Worm (Caenorhabditis elegans): ENCODE measurements around the gene cest-10.

The cest-10 gene

DNA sequence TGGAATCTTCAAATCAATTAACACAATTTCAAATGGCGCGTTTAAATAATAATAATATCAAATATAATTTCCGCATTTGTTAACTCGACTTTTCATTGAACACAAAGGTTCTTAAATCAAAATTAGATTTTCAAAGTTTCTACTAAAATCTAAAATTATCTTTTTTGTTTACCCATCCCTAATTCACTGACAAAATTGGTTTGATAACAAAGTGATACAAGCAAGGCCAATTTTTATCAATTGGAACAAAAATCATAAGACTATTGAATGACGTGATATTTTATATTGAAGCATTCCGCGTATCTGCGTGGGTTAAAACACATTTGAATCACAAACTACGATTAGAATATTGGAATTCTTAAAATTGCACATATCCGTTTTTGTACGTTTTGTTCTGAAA is 10.1 kb downstream of the cest-10 start (continued):
- TF ChIP-seq attf-4 (tag; optimal IDR thresholded peaks at IDR 0.05) (no peak), lin-38 (GFP tag; IDR thresholded peaks at IDR 0.05) (no peak), ceh-82 (tag; optimal IDR thresholded peaks at IDR 0.05) (no peak), ces-1 (GFP tag; optimal IDR thresholded peaks at IDR 0.05) (no peak), cey-2 (tag; optimal IDR thresholded peaks at IDR 0.05; ENCODE audit: borderline replicate concordance, insufficient read depth) (no peak), nhr-41 (GFP tag; IDR thresholded peaks at IDR 0.05) (no peak), T20F7.1 (GFP tag; optimal IDR thresholded peaks at IDR 0.05) (peak; percentile 63), dpl-1 (GFP tag; optimal IDR thresholded peaks at IDR 0.05) (no peak), lin-1 (GFP tag; IDR thresholded peaks at IDR 0.05) (no peak; the same call in 1 of the 2 replicates), lir-3 (tag; optimal IDR thresholded peaks at IDR 0.05) (no peak), arid-1 (GFP tag; conservative IDR thresholded peaks at IDR 0.05) (no peak), zfp-3 (GFP tag; conservative IDR thresholded peaks at IDR 0.05) (no peak), hif-1 (tag; optimal IDR thresholded peaks at IDR 0.05) (no peak), nhr-25 (tag; optimal IDR thresholded peaks at IDR 0.05; ENCODE audit: borderline replicate concordance, insufficient read depth) (no peak), nhr-237 (tag; optimal IDR thresholded peaks at IDR 0.05) (no peak), jun-1 (tag; optimal IDR thresholded peaks at IDR 0.05) (no peak), mes-2 (tag; optimal IDR thresholded peaks at IDR 0.05; ENCODE audit: poor library complexity, severe bottlenecking) (no peak), R02D3.7 (tag; optimal IDR thresholded peaks at IDR 0.05) (no peak), nhr-77 (tag; optimal IDR thresholded peaks at IDR 0.05) (peak; percentile 91), dve-1 (tag; optimal IDR thresholded peaks at IDR 0.05; ENCODE audit: insufficient read depth) (peak; percentile 89), D1046.2 (GFP tag; IDR thresholded peaks at IDR 0.05) (no peak), spr-1 (tag; optimal IDR thresholded peaks at IDR 0.05) (no peak), mxl-2 (GFP tag; conservative IDR thresholded peaks at IDR 0.05) (no peak), hlh-11 (tag; optimal IDR thresholded peaks at IDR 0.05) (peak; percentile 81), ZK546.5 (tag; optimal IDR thresholded peaks at IDR 0.05) (no peak), snpc-4 (tag; optimal IDR thresholded peaks at IDR 0.05) (no peak), ztf-7 (tag; optimal IDR thresholded peaks at IDR 0.05) (no peak), madf-5 (GFP tag; IDR thresholded peaks at IDR 0.05) (no peak), aha-1 (tag) (peak; percentile 80), nhr-102 (tag; optimal IDR thresholded peaks at IDR 0.05) (no peak), daf-12 (tag; optimal IDR thresholded peaks at IDR 0.05) (no peak), lin-13 (GFP tag; optimal IDR thresholded peaks at IDR 0.05) (no peak), mxl-3 (GFP tag; optimal IDR thresholded peaks at IDR 0.05) (no peak), nhr-76 (tag; optimal IDR thresholded peaks at IDR 0.05) (no peak), lsy-2 (tag; optimal IDR thresholded peaks at IDR 0.05) (no peak), F44E2.7 (GFP tag; IDR thresholded peaks at IDR 0.05) (no peak), nhr-111 (GFP tag; optimal IDR thresholded peaks at IDR 0.05) (no peak), mdl-1 (tag; optimal IDR thresholded peaks at IDR 0.05) (peak in 1 of 2 experiments; percentile 20), nhr-10 (tag; optimal IDR thresholded peaks at IDR 0.05) (peak; percentile 10), Y105C5A.15 (GFP tag; IDR thresholded peaks at IDR 0.05) (no peak), vab-7 (GFP tag; IDR thresholded peaks at IDR 0.05) (no peak), zip-2 (tag; optimal IDR thresholded peaks at IDR 0.05) (no peak), fkh-10 (GFP tag; optimal IDR thresholded peaks at IDR 0.05) (no peak), snpc-1.2 (GFP tag; IDR thresholded peaks at IDR 0.05) (no peak), ceh-20 (GFP tag; IDR thresholded peaks at IDR 0.05) (no peak), nhr-42 (GFP tag; IDR thresholded peaks at IDR 0.05) (no peak), nhr-11 (tag; optimal IDR thresholded peaks at IDR 0.05) (no peak), T26A8.4 (GFP tag; IDR thresholded peaks at IDR 0.05) (no peak), unc-62 (GFP tag; optimal IDR thresholded peaks at IDR 0.05 in 1 of 2) (peak in 1 of 2 experiments; percentile 28), unc-62 (tag; optimal IDR thresholded peaks at IDR 0.05) (no peak), duxl-1 (tag; optimal IDR thresholded peaks at IDR 0.05; ENCODE audit: poor library complexity) (no peak), egl-27 (tag; optimal IDR thresholded peaks at IDR 0.05) (no peak)
